Fruit fly (Drosophila melanogaster) whole organism, wandering third instar larva: ENCODE measurements around the gene CG7059.
A peak's percentile ranks its signal among the peaks of the same experiment; 100 is the strongest.

Source experiments
- CG9705 ChIP-seq: fragments of 200-800 bp; sonication (Bioruptor generic); optimal IDR thresholded peaks from 2 replicates; lab custom pipeline; 2018; ENCODE audit warnings: missing biosample characterization, mild to moderate bottlenecking, missing genetic modification characterization
- CrebA ChIP-seq: fragments of 200-800 bp; sonication (Bioruptor generic); optimal IDR thresholded peaks from 2 replicates; lab custom pipeline; 2016; ENCODE audit warnings: missing biosample characterization, mild to moderate bottlenecking, missing genetic modification characterization, borderline replicate concordance
- Dif ChIP-seq: fragments of 200-275, 200-300 bp; sonication (Bioruptor generic); optimal IDR thresholded peaks from 2 replicates; lab custom pipeline; 2018; ENCODE audit warnings: missing biosample characterization, missing genetic modification characterization; ENCODE audit not compliant: partially characterized antibody
- GATAd ChIP-seq: sonication (Bioruptor generic); optimal IDR thresholded peaks from 2 replicates; lab custom pipeline; 2016; ENCODE audit warnings: missing biosample characterization, missing genetic modification characterization
- Hnf4 ChIP-seq: fragments of 200-800 bp; sonication (Bioruptor generic); optimal IDR thresholded peaks from 2 replicates; lab custom pipeline; 2016; ENCODE audit warnings: missing biosample characterization, mild to moderate bottlenecking, missing genetic modification characterization
- Hr78 ChIP-seq: fragments of >200 bp; optimal IDR thresholded peaks from 2 replicates; lab custom pipeline; 2017; ENCODE audit warnings: missing biosample characterization, missing genetic modification characterization
- Hr83 ChIP-seq: fragments of 200-300 bp; sonication (Bioruptor generic); optimal IDR thresholded peaks from 2 replicates; lab custom pipeline; 2016; ENCODE audit warnings: missing biosample characterization, mild to moderate bottlenecking, missing genetic modification characterization, moderate library complexity; ENCODE audit not compliant: poor library complexity, severe bottlenecking
- Jra ChIP-seq: sonication (Bioruptor generic); optimal IDR thresholded peaks from 2 replicates; lab custom pipeline; 2016; ENCODE audit warnings: missing biosample characterization, missing genetic modification characterization
- Myc ChIP-seq: fragments of >200 bp; optimal IDR thresholded peaks from 2 replicates; lab custom pipeline; 2017
- N ChIP-seq: fragments of >200 bp; optimal IDR thresholded peaks from 2 replicates; lab custom pipeline; 2018; ENCODE audit warnings: missing biosample characterization, missing external identifiers, missing genetic modification characterization
- OdsH ChIP-seq: fragments of 200-800 bp; sonication (Bioruptor generic); optimal IDR thresholded peaks from 2 replicates; lab custom pipeline; 2016; ENCODE audit warnings: missing biosample characterization, mild to moderate bottlenecking, missing genetic modification characterization
- Rel ChIP-seq, 2 experiments: fragments of 200-800 bp; sonication (Bioruptor generic) in 1 of 2; optimal IDR thresholded peaks; 2 replicates in 1 of 2; 3 replicates in 1 of 2; lab custom pipeline; 2016 to 2019; ENCODE audit warnings: mild to moderate bottlenecking in 2 of 2, missing biosample characterization in 2 of 2, missing genetic modification characterization in 2 of 2, moderate library complexity in 1 of 2
- Vsx2 ChIP-seq: fragments of 200-300, 225-300 bp; sonication (Bioruptor generic); optimal IDR thresholded peaks from 2 replicates; lab custom pipeline; 2018; ENCODE audit warnings: missing biosample characterization, missing genetic modification characterization; ENCODE audit not compliant: partially characterized antibody
- br ChIP-seq: fragments of 200-800 bp; sonication (Bioruptor generic); optimal IDR thresholded peaks from 2 replicates; lab custom pipeline; 2016; ENCODE audit warnings: missing biosample characterization, missing genetic modification characterization
- brk ChIP-seq: fragments of 200-800 bp; sonication (Bioruptor generic); optimal IDR thresholded peaks from 2 replicates; lab custom pipeline; 2016; ENCODE audit warnings: missing biosample characterization, mild to moderate bottlenecking, missing genetic modification characterization
- dl ChIP-seq, 2 experiments: fragments of 175-275, 200-275 bp in 1 of 2; fragments of 200-275 bp in 1 of 2; sonication (Bioruptor generic); optimal IDR thresholded peaks; lab custom pipeline; 2018; ENCODE audit warnings: mild to moderate bottlenecking in 2 of 2, missing biosample characterization in 2 of 2, missing genetic modification characterization in 2 of 2, moderate library complexity in 2 of 2; ENCODE audit not compliant: partially characterized antibody in 2 of 2, insufficient read depth in 1 of 2
- dmrt93B ChIP-seq: fragments of 200-800 bp; sonication (Bioruptor generic); optimal IDR thresholded peaks from 2 replicates; lab custom pipeline; 2018; ENCODE audit warnings: missing biosample characterization, mild to moderate bottlenecking, missing genetic modification characterization
- dsf ChIP-seq: sonication (Bioruptor generic); optimal IDR thresholded peaks from 2 replicates; lab custom pipeline; 2016; ENCODE audit warnings: missing biosample characterization, missing genetic modification characterization, borderline replicate concordance
- ey ChIP-seq: fragments of 200-800 bp; sonication (Bioruptor generic); optimal IDR thresholded peaks from 2 replicates; lab custom pipeline; 2016; ENCODE audit warnings: missing biosample characterization, missing genetic modification characterization
- foxo ChIP-seq, 2 experiments: fragments of 200-800 bp; sonication (Bioruptor generic); optimal IDR thresholded peaks; 2 replicates in 1 of 2; 3 replicates in 1 of 2; lab custom pipeline; 2016 to 2017; ENCODE audit warnings: missing biosample characterization in 2 of 2, missing genetic modification characterization in 2 of 2
- lola ChIP-seq: fragments of >200 bp; optimal IDR thresholded peaks from 2 replicates; lab custom pipeline; 2017; ENCODE audit warnings: missing biosample characterization, missing genetic modification characterization
- pan ChIP-seq: fragments of >200 bp; optimal IDR thresholded peaks from 2 replicates; lab custom pipeline; 2017
- psq ChIP-seq: fragments of 200-800 bp; sonication (Bioruptor generic); optimal IDR thresholded peaks from 3 replicates; lab custom pipeline; 2017; ENCODE audit warnings: missing biosample characterization, mild to moderate bottlenecking, missing genetic modification characterization, moderate library complexity
- rgr ChIP-seq: fragments of 200-800 bp; sonication (Bioruptor generic); optimal IDR thresholded peaks from 3 replicates; lab custom pipeline; 2016; ENCODE audit warnings: missing biosample characterization, mild to moderate bottlenecking, missing genetic modification characterization
- sv ChIP-seq: fragments of 200-800 bp; sonication (Bioruptor generic); optimal IDR thresholded peaks from 3 replicates; lab custom pipeline; 2016; ENCODE audit warnings: missing biosample characterization, missing genetic modification characterization
- tai ChIP-seq: sonication (Bioruptor generic); optimal IDR thresholded peaks from 2 replicates; lab custom pipeline; 2016; ENCODE audit warnings: missing biosample characterization, missing genetic modification characterization

The CG7059 gene

dm6 chr3R:22372535-22372934 lies 17.0 kb upstream of the CG7059 start, which contains the start of gene CG7069:
Gene CG7069, plus strand, starts transcription at chr3R:22372835.
- TF ChIP-seq pan (lab: Kevin White, UChicago) (no peak), Jra (GFP tag; lab: Kevin White, UChicago) (no peak), GATAd (GFP tag; lab: Kevin White, UChicago) (no peak), Vsx2 (GFP tag; lab: Kevin White, UChicago) (no peak), CrebA (GFP tag; lab: Kevin White, UChicago) (no peak), dmrt93B (GFP tag; lab: Kevin White, UChicago) (no peak), sv (GFP tag; lab: Kevin White, UChicago) (no peak), lola (GFP tag; lab: Kevin White, UChicago) (no peak), foxo (GFP tag; optimal IDR thresholded peaks at IDR 0.05; lab: Kevin White, UChicago) (no peak), Hnf4 (GFP tag; lab: Kevin White, UChicago) (no peak), rgr (GFP tag; lab: Kevin White, UChicago) (no peak), Hr83 (GFP tag; lab: Kevin White, UChicago) (no peak), tai (GFP tag; lab: Kevin White, UChicago) (no peak), N (GFP tag; lab: Kevin White, UChicago) (no peak), psq (no peak), Dif (GFP tag; lab: Kevin White, UChicago) (no peak), CG9705 (GFP tag; lab: Kevin White, UChicago) (no peak), dsf (no peak)

- peak; percentile 77 for TF ChIP-seq Myc
- no peak for TF ChIP-seq brk
Observed at dm6 chr3R:22375674-22376073, 13.9 kb upstream of the CG7059 start, which contains the start of gene CG18596. Gene CG18596, plus strand, starts transcription at chr3R:22375923.

- no peak for TF ChIP-seq tai (GFP tag; lab: Kevin White, UChicago)
- TF ChIP-seq ey (GFP tag; lab: Kevin White, UChicago): no peak
- TF ChIP-seq, all 38 proteins: peak for 0
Observed at dm6 chr3R:22379942-22380341, 9.6 kb upstream of the CG7059 start, which contains the start of gene CG34149. Gene CG34149, plus strand, starts transcription at chr3R:22380128.

- no peak for TF ChIP-seq OdsH (GFP tag; lab: Kevin White, UChicago)
- TF ChIP-seq pan (lab: Kevin White, UChicago): no peak
- TF ChIP-seq Myc: no peak
- TF ChIP-seq Hnf4 (GFP tag; lab: Kevin White, UChicago): no peak
- no peak for TF ChIP-seq Hr78 (GFP tag; lab: Kevin White, UChicago)
- no peak for TF ChIP-seq sv (GFP tag; lab: Kevin White, UChicago)
- no peak for TF ChIP-seq dl (GFP tag; optimal IDR thresholded peaks at IDR 0.05; lab: Kevin White, UChicago; ENCODE audit: insufficient read depth in 1 of 2, partially characterized antibody in 2 of 2)
- no peak for TF ChIP-seq psq
- no peak for TF ChIP-seq Dif (GFP tag; lab: Kevin White, UChicago)
- no peak for TF ChIP-seq rgr (GFP tag; lab: Kevin White, UChicago)
- TF ChIP-seq Jra (GFP tag; lab: Kevin White, UChicago): no peak
- TF ChIP-seq Hr83 (GFP tag; lab: Kevin White, UChicago): no peak
- no peak for TF ChIP-seq Rel (GFP tag; optimal IDR thresholded peaks at IDR 0.05; lab: Kevin White, UChicago)
- TF ChIP-seq Rel (tag; optimal IDR thresholded peaks at IDR 0.05; lab: Kevin White, UChicago): no peak
Observed at dm6 chr3R:22381077-22381476, 8.5 kb upstream of the CG7059 start, which contains the start of gene CG43342. Gene CG43342, plus strand, starts transcription at chr3R:22381340.

- TF ChIP-seq foxo (GFP tag; optimal IDR thresholded peaks at IDR 0.05; lab: Kevin White, UChicago) (no peak), Dif (GFP tag; lab: Kevin White, UChicago) (no peak), Myc (no peak)
Observed at dm6 chr3R:22381735-22382134, 7.8 kb upstream of the CG7059 start, which contains the start of gene Gpdh3. Gene Gpdh3, plus strand, starts transcription at chr3R:22382035.

- TF ChIP-seq psq (peak; percentile 45), br (GFP tag; lab: Kevin White, UChicago) (no peak)
Observed at dm6 chr3R:22390109-22390508, 529 bp downstream of the CG7059 start.
